Worm (Caenorhabditis elegans) whole organism, L4 larva: ENCODE results near the gene mrpl-36.
A peak's percentile ranks its signal among the peaks of the same experiment; 100 is the strongest.

Experiments used
- F10B5.3 ChIP-seq: sonication (generic microtip); optimal IDR thresholded peaks from 2 replicates; lab custom pipeline; 2016; ENCODE audit warnings: mild to moderate bottlenecking, missing genetic modification characterization, missing compliant biosample characterization
- F37D6.2 ChIP-seq: sonication (generic microtip); optimal IDR thresholded peaks from 2 replicates; lab custom pipeline; 2016; ENCODE audit warnings: mild to moderate bottlenecking, missing genetic modification characterization, missing compliant biosample characterization
- T20F7.1 ChIP-seq: fragments of 200-800 bp; sonication (Bioruptor generic); optimal IDR thresholded peaks from 2 replicates; lab custom pipeline; 2018; ENCODE audit warnings: mild to moderate bottlenecking, missing genetic modification characterization, missing compliant biosample characterization
- Y105C5A.15 ChIP-seq: fragments of 200-800 bp; sonication (Bioruptor generic); IDR thresholded peaks from 2 replicates; pipeline ENCODE4 v1.3.6; 2022; ENCODE audit warnings: missing genetic modification characterization, missing compliant biosample characterization
- Y5F2A.4 ChIP-seq: fragments of 200-800 bp; sonication (Bioruptor generic); optimal IDR thresholded peaks from 2 replicates; lab custom pipeline; 2018; ENCODE audit warnings: mild to moderate bottlenecking, missing genetic modification characterization, missing compliant biosample characterization
- Y75B8A.6 ChIP-seq: fragments of 200-800 bp; sonication (Bioruptor generic); IDR thresholded peaks from 2 replicates; pipeline ENCODE4 v1.3.6; 2022; ENCODE audit warnings: missing genetic modification reagents, missing genetic modification characterization, missing compliant biosample characterization
- ZK337.2 ChIP-seq: fragments of 200-800 bp; sonication (Bioruptor generic); IDR thresholded peaks from 2 replicates; pipeline ENCODE4 v1.3.6; 2022; ENCODE audit warnings: missing genetic modification reagents, missing genetic modification characterization, missing compliant biosample characterization
- ZK546.5 ChIP-seq, 2 experiments: sonication (generic microtip); optimal IDR thresholded peaks; 2 replicates each; lab custom pipeline; 2017; ENCODE audit warnings: missing biosample characterization in 2 of 2, missing genetic modification characterization in 2 of 2
- aha-1 ChIP-seq: fragments of 150-350 bp; peaks from one replicate; lab custom pipeline; 2014; ENCODE audit warnings: missing biosample characterization, missing genetic modification characterization
- attf-4 ChIP-seq: sonication (generic microtip); optimal IDR thresholded peaks from 3 replicates; lab custom pipeline; 2017; ENCODE audit warnings: missing biosample characterization, missing genetic modification characterization
- ceh-20 ChIP-seq: fragments of 200-800 bp; sonication (Bioruptor generic); IDR thresholded peaks from 2 replicates; pipeline ENCODE4 v1.3.6; 2022; ENCODE audit warnings: missing genetic modification reagents, missing genetic modification characterization, missing compliant biosample characterization
- ceh-28 ChIP-seq: fragments of 150-350 bp; optimal IDR thresholded peaks from 2 replicates; lab custom pipeline; 2014; ENCODE audit warnings: missing biosample characterization, missing genetic modification reagents, missing genetic modification characterization
- ceh-44 ChIP-seq: fragments of 200-800 bp; sonication (Bioruptor generic); IDR thresholded peaks from 2 replicates; pipeline ENCODE4 v1.3.6; 2022; ENCODE audit warnings: missing genetic modification reagents, missing genetic modification characterization, missing compliant biosample characterization
- ces-1 ChIP-seq: fragments of 150-350 bp; sonication (generic microtip); optimal IDR thresholded peaks from 4 replicates; lab custom pipeline; 2014; ENCODE audit warnings: missing biosample characterization, missing genetic modification reagents, missing genetic modification characterization
- cey-2 ChIP-seq: sonication (generic microtip); optimal IDR thresholded peaks from 3 replicates; lab custom pipeline; 2017; ENCODE audit warnings: missing genetic modification characterization, mild to moderate bottlenecking, missing compliant biosample characterization, antibody characterized with exemption, borderline replicate concordance; ENCODE audit not compliant: insufficient read depth
- daf-16 ChIP-seq, 3 experiments: sonication (generic microtip); optimal IDR thresholded peaks; 2 replicates each; lab custom pipeline; 2016 to 2017; ENCODE audit warnings: missing genetic modification characterization in 3 of 3, missing genetic modification reagents in 3 of 3, mild to moderate bottlenecking in 2 of 3, missing compliant biosample characterization in 2 of 3, missing biosample characterization in 1 of 3, moderate library complexity in 1 of 3
- daf-19 ChIP-seq: fragments of 200-800 bp; sonication (Bioruptor generic); conservative IDR thresholded peaks from 2 replicates; pipeline ENCODE4 v1.3.6; 2022; ENCODE audit warnings: missing genetic modification characterization, missing compliant biosample characterization
- dmd-8 ChIP-seq: fragments of 200-800 bp; sonication (Bioruptor generic); IDR thresholded peaks from 2 replicates; pipeline ENCODE4 v1.3.6; 2022; ENCODE audit warnings: missing genetic modification characterization, missing compliant biosample characterization
- dmd-9 ChIP-seq: fragments of 200-800 bp; sonication (Bioruptor generic); IDR thresholded peaks from 2 replicates; pipeline ENCODE4 v1.3.6; 2022; ENCODE audit warnings: missing genetic modification reagents, missing genetic modification characterization, missing compliant biosample characterization
- dpl-1 ChIP-seq: fragments of 150-350 bp; optimal IDR thresholded peaks from 2 replicates; lab custom pipeline; 2014; ENCODE audit warnings: missing biosample characterization, missing genetic modification reagents, missing genetic modification characterization
- dve-1 ChIP-seq: sonication (generic microtip); optimal IDR thresholded peaks from 2 replicates; lab custom pipeline; 2017; ENCODE audit warnings: antibody characterized with exemption, mild to moderate bottlenecking, missing genetic modification characterization, missing compliant biosample characterization; ENCODE audit not compliant: insufficient read depth
- fos-1 ChIP-seq: fragments of 150-350 bp; optimal IDR thresholded peaks from 2 replicates; lab custom pipeline; 2014; ENCODE audit warnings: missing biosample characterization, missing genetic modification characterization
- hif-1 ChIP-seq, 2 experiments: sonication (generic microtip); optimal IDR thresholded peaks; 2 replicates each; lab custom pipeline; 2016 to 2017; ENCODE audit warnings: missing compliant biosample characterization in 2 of 2, missing genetic modification characterization in 2 of 2, missing genetic modification reagents in 2 of 2, missing genotype in 2 of 2, mild to moderate bottlenecking in 1 of 2
- hmg-1.1 ChIP-seq: fragments of 200-800 bp; sonication (Bioruptor generic); IDR thresholded peaks from 2 replicates; pipeline ENCODE4 v1.3.6; 2022; ENCODE audit warnings: missing genetic modification reagents, missing genetic modification characterization, missing compliant biosample characterization
- jun-1 ChIP-seq: fragments of 150-350 bp; optimal IDR thresholded peaks from 2 replicates; lab custom pipeline; 2014; ENCODE audit warnings: missing biosample characterization, missing genetic modification reagents, missing genetic modification characterization
- lin-15B ChIP-seq: fragments of 150-350 bp; sonication (generic microtip); optimal IDR thresholded peaks from 3 replicates; lab custom pipeline; 2014; ENCODE audit warnings: missing biosample characterization, missing genetic modification characterization
- lin-38 ChIP-seq: fragments of 200-800 bp; sonication (Bioruptor generic); IDR thresholded peaks from 2 replicates; pipeline ENCODE4 v1.3.6; 2022; ENCODE audit warnings: missing genetic modification reagents, missing genetic modification characterization, missing compliant biosample characterization
- lin-39 ChIP-seq: fragments of 150-350 bp; optimal IDR thresholded peaks from 2 replicates; lab custom pipeline; 2014; ENCODE audit warnings: missing biosample characterization, missing genetic modification reagents, missing genetic modification characterization
- lir-3 ChIP-seq: sonication (generic microtip); optimal IDR thresholded peaks from 2 replicates; lab custom pipeline; 2016; ENCODE audit warnings: mild to moderate bottlenecking, missing genetic modification characterization, missing compliant biosample characterization
- madf-5 ChIP-seq, 2 experiments: fragments of 200-800 bp; sonication (Bioruptor generic); IDR thresholded peaks; 2 replicates each; pipeline ENCODE4 v1.3.6; 2022; ENCODE audit warnings: missing compliant biosample characterization in 2 of 2, missing genetic modification characterization in 2 of 2
- madf-9 ChIP-seq: fragments of 200-800 bp; sonication (Bioruptor generic); conservative IDR thresholded peaks from 2 replicates; pipeline ENCODE4 v1.3.6; 2022; ENCODE audit warnings: missing genetic modification reagents, missing genetic modification characterization, missing compliant biosample characterization
- mdl-1 ChIP-seq, 2 experiments: fragments of 150-350 bp in 1 of 2; sonication (generic microtip) in 1 of 2; optimal IDR thresholded peaks; 2 replicates each; lab custom pipeline; 2014 to 2017; ENCODE audit warnings: missing biosample characterization in 2 of 2, missing genetic modification characterization in 2 of 2
- mep-1 ChIP-seq: fragments of 150-350 bp; sonication (generic microtip); optimal IDR thresholded peaks from 3 replicates; lab custom pipeline; 2014; ENCODE audit warnings: missing biosample characterization, missing genetic modification characterization
- nhr-102 ChIP-seq: sonication (generic microtip); optimal IDR thresholded peaks from 2 replicates; lab custom pipeline; 2016; ENCODE audit warnings: mild to moderate bottlenecking, missing genetic modification characterization, moderate library complexity, missing compliant biosample characterization
- nhr-11 ChIP-seq: fragments of 150-350 bp; optimal IDR thresholded peaks from 2 replicates; lab custom pipeline; 2014; ENCODE audit warnings: missing biosample characterization, missing genetic modification characterization
- nhr-111 ChIP-seq: fragments of 200-800 bp; sonication (Bioruptor generic); optimal IDR thresholded peaks from 2 replicates; lab custom pipeline; 2018; ENCODE audit warnings: mild to moderate bottlenecking, missing genetic modification characterization, missing compliant biosample characterization
- nhr-25 ChIP-seq: sonication (generic microtip); optimal IDR thresholded peaks from 2 replicates; lab custom pipeline; 2017; ENCODE audit warnings: missing genetic modification characterization, mild to moderate bottlenecking, missing compliant biosample characterization, antibody characterized with exemption, moderate library complexity, borderline replicate concordance; ENCODE audit not compliant: insufficient read depth
- nhr-28 ChIP-seq: fragments of 150-350 bp; optimal IDR thresholded peaks from 2 replicates; lab custom pipeline; 2014; ENCODE audit warnings: missing biosample characterization, missing genetic modification characterization
- nhr-41 ChIP-seq: fragments of 200-800 bp; sonication (Bioruptor generic); IDR thresholded peaks from 2 replicates; pipeline ENCODE4 v1.3.6; 2022; ENCODE audit warnings: missing genetic modification reagents, missing genetic modification characterization, missing compliant biosample characterization
- nhr-48 ChIP-seq: sonication (generic microtip); optimal IDR thresholded peaks from 2 replicates; lab custom pipeline; 2016; ENCODE audit warnings: mild to moderate bottlenecking, missing genetic modification characterization, missing compliant biosample characterization
- nhr-76 ChIP-seq: fragments of 150-350 bp; optimal IDR thresholded peaks from 2 replicates; lab custom pipeline; 2014; ENCODE audit warnings: missing biosample characterization, missing genetic modification characterization
- rbr-2 ChIP-seq: sonication (generic microtip); optimal IDR thresholded peaks from 2 replicates; lab custom pipeline; 2016; ENCODE audit warnings: missing genotype, missing genetic modification characterization, missing compliant biosample characterization
- set-16 ChIP-seq: fragments of 200-800 bp; sonication (Bioruptor generic); IDR thresholded peaks from 2 replicates; pipeline ENCODE4 v1.3.6; 2022; ENCODE audit warnings: missing genetic modification reagents, missing genetic modification characterization, missing compliant biosample characterization
- spr-1 ChIP-seq: sonication (generic microtip); optimal IDR thresholded peaks from 2 replicates; lab custom pipeline; 2016; ENCODE audit warnings: mild to moderate bottlenecking, missing genetic modification characterization, missing compliant biosample characterization
- tag-97 ChIP-seq: fragments of 200-800 bp; sonication (Bioruptor generic); IDR thresholded peaks from 2 replicates; pipeline ENCODE4 v1.3.6; 2022; ENCODE audit warnings: missing genetic modification characterization, missing compliant biosample characterization
- unc-130 ChIP-seq: sonication (generic microtip); optimal IDR thresholded peaks from 2 replicates; lab custom pipeline; 2016; ENCODE audit warnings: missing genetic modification reagents, missing genetic modification characterization, missing compliant biosample characterization
- zip-11 ChIP-seq: fragments of 200-800 bp; sonication (Bioruptor generic); IDR thresholded peaks from 2 replicates; pipeline ENCODE4 v1.3.6; 2022; ENCODE audit warnings: missing genetic modification characterization, missing compliant biosample characterization
- zip-2 ChIP-seq: fragments of 150-350 bp; optimal IDR thresholded peaks from 2 replicates; lab custom pipeline; 2014; ENCODE audit warnings: missing biosample characterization, missing genetic modification characterization

Gene mrpl-36

DNA sequence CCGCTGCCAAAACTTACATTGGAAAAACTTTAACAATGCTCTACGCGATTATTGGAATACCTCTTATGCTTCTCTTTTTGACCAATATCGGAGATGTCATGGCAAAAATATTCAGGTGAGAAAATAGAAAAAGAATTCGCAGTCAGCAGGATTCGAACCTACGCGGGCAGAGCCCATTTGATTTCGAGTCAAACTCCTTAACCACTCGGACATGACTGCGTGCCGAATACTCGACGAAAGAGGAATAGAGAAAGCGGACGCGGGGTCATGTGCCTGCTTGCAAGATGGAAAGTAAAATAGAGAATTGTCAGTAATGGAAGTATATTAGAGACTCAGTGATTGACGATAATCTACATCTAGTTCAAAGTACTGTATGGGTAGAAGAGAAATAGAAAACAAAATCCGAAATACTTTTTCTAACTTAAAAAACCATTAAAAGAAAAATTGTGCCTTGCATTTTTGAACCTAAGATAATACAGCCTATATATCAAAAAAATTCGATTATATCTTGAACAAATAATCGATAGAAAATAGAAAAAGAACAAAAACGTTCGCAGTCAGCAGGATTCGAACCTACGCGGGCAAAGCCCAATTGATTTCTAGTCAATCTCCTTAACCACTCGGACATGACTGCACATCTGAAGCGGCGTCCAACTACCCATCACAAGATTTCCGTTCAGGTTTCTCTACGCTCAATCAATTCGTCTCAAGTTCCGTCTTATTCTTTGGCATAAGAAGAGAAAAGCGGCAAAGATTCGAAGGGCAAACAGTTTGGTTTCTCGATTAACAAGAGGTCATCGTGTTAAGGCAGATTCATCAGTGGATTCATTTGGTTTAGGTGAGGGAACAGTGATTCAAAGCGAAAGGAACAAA lies 13.8 kb upstream of the mrpl-36 start (continued):
- TF ChIP-seq lin-38 (GFP tag; lab: Robert Waterston, UW) (peak; percentile 82), ces-1 (GFP tag; lab: Kevin White, UChicago) (no peak), ceh-28 (tag; lab: Kevin White, UChicago) (no peak), mep-1 (tag; lab: Kevin White, UChicago) (peak; percentile 68), nhr-41 (GFP tag; lab: Robert Waterston, UW) (peak; percentile 84), ceh-44 (peak; percentile 82), ZK337.2 (GFP tag; lab: Robert Waterston, UW) (peak; percentile 85), madf-5 (GFP tag; IDR thresholded peaks at IDR 0.05; lab: Robert Waterston, UW) (peak; percentile 55 to 71; a peak in 1 of 4 replicates), zip-2 (tag; lab: Kevin White, UChicago) (peak; percentile 5), nhr-28 (no peak), Y105C5A.15 (GFP tag; lab: Robert Waterston, UW) (peak; percentile 92), daf-16 (GFP tag; optimal IDR thresholded peaks at IDR 0.05; lab: Kevin White, UChicago) (peak in 1 of 2 experiments; percentile 18), daf-16 (tag; optimal IDR thresholded peaks at IDR 0.05; lab: Kevin White, UChicago) (peak; percentile 40), dve-1 (tag; lab: Kevin White, UChicago) (peak; percentile 17), nhr-76 (tag; lab: Kevin White, UChicago) (no peak), cey-2 (tag; lab: Kevin White, UChicago) (no peak), nhr-102 (tag; lab: Kevin White, UChicago) (peak; percentile 17), nhr-25 (tag; lab: Kevin White, UChicago) (no peak), lir-3 (tag; lab: Kevin White, UChicago) (no peak), ZK546.5 (tag; optimal IDR thresholded peaks at IDR 0.05; lab: Kevin White, UChicago) (no peak), mdl-1 (tag; optimal IDR thresholded peaks at IDR 0.05; lab: Kevin White, UChicago) (no peak), daf-19 (GFP tag; lab: Robert Waterston, UW) (0 out of 2 replicates have a peak, but pooled peaks have one; percentile 35), jun-1 (no peak), zip-11 (0 out of 2 replicates have a peak, but pooled peaks have one; percentile 5), Y75B8A.6 (GFP tag; lab: Robert Waterston, UW) (no peak), aha-1 (tag; lab: Kevin White, UChicago) (peak; percentile 75), spr-1 (tag; lab: Kevin White, UChicago) (no peak), lin-15B (tag; lab: Kevin White, UChicago) (no peak), nhr-48 (tag; lab: Kevin White, UChicago) (peak; percentile 34), unc-130 (GFP tag; lab: Kevin White, UChicago) (peak; percentile 36), dpl-1 (GFP tag; lab: Kevin White, UChicago) (peak; percentile 37), Y5F2A.4 (GFP tag; lab: Kevin White, UChicago) (peak; percentile 32), hmg-1.1 (GFP tag; lab: Robert Waterston, UW) (peak; percentile 85), dmd-8 (peak; percentile 97), hif-1 (tag; optimal IDR thresholded peaks at IDR 0.05; lab: Kevin White, UChicago) (peak in 1 of 2 experiments; percentile 57), nhr-111 (peak; percentile 48), set-16 (GFP tag; lab: Robert Waterston, UW) (no peak), rbr-2 (peak; percentile 73), lin-39 (no peak), F10B5.3 (no peak), F37D6.2 (tag; lab: Kevin White, UChicago) (peak; percentile 44), dmd-9 (GFP tag; lab: Robert Waterston, UW) (peak; percentile 86), tag-97 (GFP tag; lab: Robert Waterston, UW) (no peak), fos-1 (tag; lab: Kevin White, UChicago) (no peak), T20F7.1 (GFP tag; lab: Kevin White, UChicago) (peak; percentile 37), nhr-11 (tag; lab: Kevin White, UChicago) (peak; percentile 5), attf-4 (no peak), ceh-20 (GFP tag; lab: Robert Waterston, UW) (peak; percentile 81), madf-9 (GFP tag; lab: Robert Waterston, UW) (peak; percentile 89)
